Worm (Caenorhabditis elegans): ENCODE data around the gene egl-43.

DNA sequence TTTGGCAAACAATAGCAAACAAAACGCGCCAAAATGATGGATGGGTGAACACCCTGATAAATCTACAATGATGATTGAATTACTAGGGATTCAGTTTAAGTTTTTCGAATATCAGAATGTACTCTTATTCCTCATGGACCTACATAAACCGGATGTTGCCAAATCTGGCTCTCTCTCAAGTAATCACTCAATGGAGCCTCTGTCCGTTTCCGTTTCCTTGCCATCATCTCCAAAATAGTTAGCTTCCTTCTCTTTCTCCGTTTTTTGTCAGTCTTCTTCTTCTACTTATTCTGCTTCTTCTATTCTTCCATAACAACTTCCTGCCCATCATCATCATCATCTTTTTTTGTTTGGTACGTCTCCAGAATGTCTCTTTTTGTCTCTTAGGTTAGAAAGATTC is 10.3 kb downstream of the egl-43 start:
- TF ChIP-seq ztf-22 (GFP tag; optimal IDR thresholded peaks at IDR 0.05) (no peak), lin-54 (GFP tag; optimal IDR thresholded peaks at IDR 0.05) (no peak), ceh-100 (GFP tag; IDR thresholded peaks at IDR 0.05) (no peak), nfya-1 (tag; optimal IDR thresholded peaks at IDR 0.05; ENCODE audit: borderline replicate concordance, insufficient read depth) (no peak), let-526 (GFP tag; IDR thresholded peaks at IDR 0.05) (no peak), Y67H2A.10 (GFP tag; conservative IDR thresholded peaks at IDR 0.05) (no peak), madf-3 (GFP tag; IDR thresholded peaks at IDR 0.05) (no peak), egl-18 (GFP tag; IDR thresholded peaks at IDR 0.05) (no peak), Y56A3A.18 (GFP tag; IDR thresholded peaks at IDR 0.05) (no peak), hmg-1.2 (GFP tag; IDR thresholded peaks at IDR 0.05) (no peak), nfyb-1 (GFP tag; IDR thresholded peaks at IDR 0.05) (no peak), snpc-4 (GFP tag; optimal IDR thresholded peaks at IDR 0.05) (no peak), snpc-4 (tag; optimal IDR thresholded peaks at IDR 0.05) (no peak), lin-26 (GFP tag; IDR thresholded peaks at IDR 0.05) (no peak)
